Fruit fly (Drosophila melanogaster) whole organism, wandering third instar larva: ENCODE results near the gene dpr18.

ENCODE experiments used
- CG32264 ChIP-seq: fragments of 200-800 bp; sonication (Bioruptor generic); optimal IDR thresholded peaks from 2 replicates; lab custom pipeline; 2016; ENCODE audit warnings: missing biosample characterization, missing genetic modification characterization
- CG9705 ChIP-seq: fragments of 200-800 bp; sonication (Bioruptor generic); optimal IDR thresholded peaks from 2 replicates; lab custom pipeline; 2018; ENCODE audit warnings: missing biosample characterization, mild to moderate bottlenecking, missing genetic modification characterization
- Dfd ChIP-seq: fragments of >200 bp; optimal IDR thresholded peaks from 2 replicates; lab custom pipeline; 2017; ENCODE audit warnings: missing biosample characterization, missing genetic modification characterization
- HLH106 ChIP-seq: fragments of 200-800 bp; optimal IDR thresholded peaks from 3 replicates; lab custom pipeline; 2019; ENCODE audit warnings: missing biosample characterization, mild to moderate bottlenecking, missing genetic modification characterization, moderate library complexity
- Hnf4 ChIP-seq: fragments of 200-800 bp; sonication (Bioruptor generic); optimal IDR thresholded peaks from 2 replicates; lab custom pipeline; 2016; ENCODE audit warnings: missing biosample characterization, mild to moderate bottlenecking, missing genetic modification characterization
- Hr78 ChIP-seq: fragments of >200 bp; optimal IDR thresholded peaks from 2 replicates; lab custom pipeline; 2017; ENCODE audit warnings: missing biosample characterization, missing genetic modification characterization
- Hr83 ChIP-seq: fragments of 200-300 bp; sonication (Bioruptor generic); optimal IDR thresholded peaks from 2 replicates; lab custom pipeline; 2016; ENCODE audit warnings: missing biosample characterization, mild to moderate bottlenecking, missing genetic modification characterization, moderate library complexity; ENCODE audit not compliant: poor library complexity, severe bottlenecking
- Jra ChIP-seq: sonication (Bioruptor generic); optimal IDR thresholded peaks from 2 replicates; lab custom pipeline; 2016; ENCODE audit warnings: missing biosample characterization, missing genetic modification characterization
- Mio ChIP-seq: sonication (Bioruptor generic); optimal IDR thresholded peaks from 2 replicates; lab custom pipeline; 2016; ENCODE audit warnings: missing biosample characterization, missing genetic modification characterization
- Myc ChIP-seq: fragments of >200 bp; optimal IDR thresholded peaks from 2 replicates; lab custom pipeline; 2017
- N ChIP-seq: fragments of >200 bp; optimal IDR thresholded peaks from 2 replicates; lab custom pipeline; 2018; ENCODE audit warnings: missing biosample characterization, missing external identifiers, missing genetic modification characterization
- OdsH ChIP-seq: fragments of 200-800 bp; sonication (Bioruptor generic); optimal IDR thresholded peaks from 2 replicates; lab custom pipeline; 2016; ENCODE audit warnings: missing biosample characterization, mild to moderate bottlenecking, missing genetic modification characterization
- Sp1 ChIP-seq: fragments of 200-800 bp; sonication (Bioruptor generic); optimal IDR thresholded peaks from 3 replicates; lab custom pipeline; 2019; ENCODE audit warnings: missing biosample characterization, mild to moderate bottlenecking, missing genetic modification characterization, moderate library complexity
- br ChIP-seq: fragments of 200-800 bp; sonication (Bioruptor generic); optimal IDR thresholded peaks from 2 replicates; lab custom pipeline; 2016; ENCODE audit warnings: missing biosample characterization, missing genetic modification characterization
- brk ChIP-seq: fragments of 200-800 bp; sonication (Bioruptor generic); optimal IDR thresholded peaks from 2 replicates; lab custom pipeline; 2016; ENCODE audit warnings: missing biosample characterization, mild to moderate bottlenecking, missing genetic modification characterization
- dl ChIP-seq, 2 experiments: fragments of 175-275, 200-275 bp in 1 of 2; fragments of 200-275 bp in 1 of 2; sonication (Bioruptor generic); optimal IDR thresholded peaks; lab custom pipeline; 2018; ENCODE audit warnings: mild to moderate bottlenecking in 2 of 2, missing biosample characterization in 2 of 2, missing genetic modification characterization in 2 of 2, moderate library complexity in 2 of 2; ENCODE audit not compliant: partially characterized antibody in 2 of 2, insufficient read depth in 1 of 2
- ey ChIP-seq: fragments of 200-800 bp; sonication (Bioruptor generic); optimal IDR thresholded peaks from 2 replicates; lab custom pipeline; 2016; ENCODE audit warnings: missing biosample characterization, missing genetic modification characterization
- foxo ChIP-seq, 2 experiments: fragments of 200-800 bp; sonication (Bioruptor generic); optimal IDR thresholded peaks; 2 replicates in 1 of 2; 3 replicates in 1 of 2; lab custom pipeline; 2016 to 2017; ENCODE audit warnings: missing biosample characterization in 2 of 2, missing genetic modification characterization in 2 of 2
- fru ChIP-seq: fragments of 200-800 bp; sonication (Bioruptor generic); optimal IDR thresholded peaks from 3 replicates; lab custom pipeline; 2016; ENCODE audit warnings: missing biosample characterization, mild to moderate bottlenecking, missing genetic modification characterization
- h ChIP-seq: fragments of 200-800 bp; sonication (Bioruptor generic); optimal IDR thresholded peaks from 3 replicates; lab custom pipeline; 2016; ENCODE audit warnings: missing biosample characterization, mild to moderate bottlenecking, missing genetic modification characterization
- psq ChIP-seq: fragments of 200-800 bp; sonication (Bioruptor generic); optimal IDR thresholded peaks from 3 replicates; lab custom pipeline; 2017; ENCODE audit warnings: missing biosample characterization, mild to moderate bottlenecking, missing genetic modification characterization, moderate library complexity
- rgr ChIP-seq: fragments of 200-800 bp; sonication (Bioruptor generic); optimal IDR thresholded peaks from 3 replicates; lab custom pipeline; 2016; ENCODE audit warnings: missing biosample characterization, mild to moderate bottlenecking, missing genetic modification characterization
- sage ChIP-seq: fragments of 200-800 bp; sonication (Bioruptor generic); optimal IDR thresholded peaks from 2 replicates; lab custom pipeline; 2016; ENCODE audit warnings: missing biosample characterization, mild to moderate bottlenecking, missing genetic modification characterization
- sv ChIP-seq: fragments of 200-800 bp; sonication (Bioruptor generic); optimal IDR thresholded peaks from 3 replicates; lab custom pipeline; 2016; ENCODE audit warnings: missing biosample characterization, missing genetic modification characterization
- woc ChIP-seq: sonication (Bioruptor generic); optimal IDR thresholded peaks from 2 replicates; lab custom pipeline; 2016; ENCODE audit warnings: missing biosample characterization, mild to moderate bottlenecking, missing genetic modification characterization

Gene dpr18

DNA sequence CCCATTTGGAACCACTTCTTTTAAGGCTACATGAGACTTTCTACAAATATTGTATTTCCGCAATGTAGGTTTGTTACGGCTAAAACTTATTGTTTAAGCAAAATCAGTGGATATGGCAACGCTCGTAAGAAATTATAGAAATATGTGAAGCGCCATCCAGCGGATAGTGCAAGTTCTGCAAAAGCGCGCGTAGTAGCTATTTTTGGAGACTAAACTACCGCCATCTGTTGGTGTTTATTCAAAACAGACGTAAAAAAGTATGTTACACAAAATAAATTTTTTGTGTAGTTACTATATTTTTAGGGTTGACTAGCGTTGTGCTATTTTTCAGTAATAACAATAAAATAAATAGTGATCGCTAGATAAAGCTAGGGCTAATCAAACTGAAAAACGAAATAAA is 42.2 kb downstream of the dpr18 start:
- no peak for TF ChIP-seq Mio (GFP tag; lab: Kevin White, UChicago)
- TF ChIP-seq sv (GFP tag; lab: Kevin White, UChicago): no peak
- no peak for TF ChIP-seq psq (GFP tag; lab: Kevin White, UChicago)
- no peak for TF ChIP-seq dl (GFP tag; optimal IDR thresholded peaks at IDR 0.05; lab: Kevin White, UChicago; ENCODE audit: insufficient read depth in 1 of 2, partially characterized antibody in 2 of 2)
- no peak for TF ChIP-seq N (GFP tag; lab: Kevin White, UChicago)
- TF ChIP-seq Hnf4 (GFP tag; lab: Kevin White, UChicago): peak; percentile 54
- peak; percentile 18 for TF ChIP-seq ey (GFP tag; lab: Kevin White, UChicago)
- no peak for TF ChIP-seq Sp1
- TF ChIP-seq Jra (GFP tag; lab: Kevin White, UChicago): no peak
- TF ChIP-seq Myc (lab: Kevin White, UChicago): peak; percentile 87
- no peak for TF ChIP-seq HLH106 (tag; lab: Kevin White, UChicago)
- peak; percentile 65 for TF ChIP-seq Hr83 (GFP tag; lab: Kevin White, UChicago)
- no peak for TF ChIP-seq Dfd (GFP tag; lab: Kevin White, UChicago)
- no peak for TF ChIP-seq Hr78 (GFP tag; lab: Kevin White, UChicago)
- TF ChIP-seq rgr (GFP tag; lab: Kevin White, UChicago): peak; percentile 6
- peak; percentile 2 for TF ChIP-seq br (GFP tag; lab: Kevin White, UChicago)
- peak; percentile 50 for TF ChIP-seq fru
- TF ChIP-seq brk: no peak
- peak in 1 of 2 experiments; percentile 57 for TF ChIP-seq foxo (GFP tag; optimal IDR thresholded peaks at IDR 0.05; lab: Kevin White, UChicago)
- peak; percentile 19 for TF ChIP-seq OdsH (GFP tag; lab: Kevin White, UChicago)
- TF ChIP-seq CG9705 (GFP tag; lab: Kevin White, UChicago): no peak
- no peak for TF ChIP-seq CG32264 (GFP tag; lab: Kevin White, UChicago)
- TF ChIP-seq, all 38 proteins: peak for 9

DNA sequence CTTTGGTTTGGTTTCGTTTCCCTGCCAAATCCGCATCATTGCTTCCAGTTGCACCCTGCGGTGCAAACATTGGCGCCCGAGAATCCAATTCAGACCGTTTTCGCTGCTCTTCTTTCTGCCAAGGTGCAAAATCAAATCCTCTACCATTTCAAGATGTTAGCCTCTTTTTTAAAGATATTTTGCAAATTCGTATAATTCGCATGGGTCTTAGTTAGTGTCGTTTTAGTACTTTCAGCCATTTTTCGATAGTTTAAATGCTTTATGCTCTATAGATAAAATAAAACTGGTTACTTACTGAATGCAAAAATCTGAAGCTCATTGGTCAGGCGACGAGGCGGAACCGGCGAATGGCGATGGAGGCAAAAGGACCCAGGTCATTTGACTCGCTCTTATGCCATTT is 48.1 kb downstream of the dpr18 start:
- peak; percentile 35 for TF ChIP-seq woc
- TF ChIP-seq br (GFP tag; lab: Kevin White, UChicago): peak; percentile 17
- TF ChIP-seq OdsH (GFP tag; lab: Kevin White, UChicago): no peak
- no peak for TF ChIP-seq sv (GFP tag; lab: Kevin White, UChicago)
- TF ChIP-seq foxo (GFP tag; optimal IDR thresholded peaks at IDR 0.05; lab: Kevin White, UChicago): peak in 1 of 2 experiments; percentile 38
- no peak for TF ChIP-seq rgr (GFP tag; lab: Kevin White, UChicago)
- TF ChIP-seq fru: peak; percentile 43
- TF ChIP-seq h (GFP tag; lab: Kevin White, UChicago): peak; percentile 7
- no peak for TF ChIP-seq sage (GFP tag; lab: Kevin White, UChicago)
- TF ChIP-seq HLH106 (tag; lab: Kevin White, UChicago): peak; percentile 14
- no peak for TF ChIP-seq brk
- peak; percentile 3 for TF ChIP-seq psq (GFP tag; lab: Kevin White, UChicago)
- TF ChIP-seq ey (GFP tag; lab: Kevin White, UChicago): peak; percentile 28
